ENCODE assay signal across 1 worm cellular context in genomic region chrX:15230394-15230968, ce11.
A peak's percentile ranks its signal among the peaks of the same experiment; 100 is the strongest.
TF ChIP-seq lines count a peak whose summit lies in the region.

TSS of gene H03A11.2 (minus strand) at chrX:15230645.

TF ChIP-seq in whole organism, L4 larva, 104 proteins besides CTCF, POLR2A, EP300 and RAD21 (continued from another document):
- no peak for TF ChIP-seq nhr-28 (tag; optimal IDR thresholded peaks at IDR 0.05; lab: Kevin White, UChicago)
- TF ChIP-seq nhr-42 (GFP tag; IDR thresholded peaks at IDR 0.05; lab: Robert Waterston, UW), result no peak
- no peak for TF ChIP-seq zip-11 (GFP tag; IDR thresholded peaks at IDR 0.05; lab: Robert Waterston, UW)
- no peak for TF ChIP-seq nhr-76 (tag; optimal IDR thresholded peaks at IDR 0.05; lab: Kevin White, UChicago)
- no peak for TF ChIP-seq nhr-10 (tag; optimal IDR thresholded peaks at IDR 0.05; lab: Kevin White, UChicago)
- no peak for TF ChIP-seq daf-19 (GFP tag; conservative IDR thresholded peaks at IDR 0.05; lab: Robert Waterston, UW)
- TF ChIP-seq dmd-8 (GFP tag; IDR thresholded peaks at IDR 0.05; lab: Robert Waterston, UW), result no peak
- TF ChIP-seq dmd-6 (GFP tag; IDR thresholded peaks at IDR 0.05; lab: Robert Waterston, UW), result peak; percentile 48
- TF ChIP-seq nhr-41 (GFP tag; IDR thresholded peaks at IDR 0.05; lab: Robert Waterston, UW), result no peak
- no peak for TF ChIP-seq tag-97 (GFP tag; IDR thresholded peaks at IDR 0.05; lab: Robert Waterston, UW)
- no peak for TF ChIP-seq hlh-11 (tag; optimal IDR thresholded peaks at IDR 0.05; lab: Kevin White, UChicago)
